Worm (Caenorhabditis elegans): ENCODE data around the gene R52.5.
"Not testable (repeated sequence)": the region's sequence is repeated elsewhere in the genome, so short reads cannot be mapped to it uniquely, and the experiment has no call there.

Gene R52.5

ce11 chrII:2109943-2110342, at the start of gene R52.5:
Gene R52.5, minus strand, starts transcription at chrII:2110043.
- TF ChIP-seq sem-4 (tag; optimal IDR thresholded peaks at IDR 0.05) (no peak), nhr-11 (tag; optimal IDR thresholded peaks at IDR 0.05) (no peak), peb-1 (tag; optimal IDR thresholded peaks at IDR 0.05) (no peak), ztf-1 (GFP tag; conservative IDR thresholded peaks at IDR 0.05) (no peak), mab-5 (tag; optimal IDR thresholded peaks at IDR 0.05) (no peak), nhr-23 (tag; optimal IDR thresholded peaks at IDR 0.05) (no peak), unc-62 (GFP tag; optimal IDR thresholded peaks at IDR 0.05) (no peak), mdl-1 (tag; optimal IDR thresholded peaks at IDR 0.05) (no peak)

- not testable (repeated sequence) for TF ChIP-seq mab-5, nhr-25, nhr-21 (tag; optimal IDR thresholded peaks at IDR 0.05)
Measured at ce11 chrII:2153708-2154107, 43.9 kb upstream of the R52.5 start, which contains the start of gene math-18. Gene math-18, plus strand, starts transcription at chrII:2154008.

- TF ChIP-seq fos-1 (tag; optimal IDR thresholded peaks at IDR 0.05) = peak; percentile 64
- no peak for TF ChIP-seq peb-1 (tag; optimal IDR thresholded peaks at IDR 0.05)
- no peak for TF ChIP-seq blmp-1 (tag; optimal IDR thresholded peaks at IDR 0.05; ENCODE audit: insufficient read depth)
- TF ChIP-seq nhr-10 (tag; optimal IDR thresholded peaks at IDR 0.05) = no peak
- no peak for TF ChIP-seq nhr-21 (tag; optimal IDR thresholded peaks at IDR 0.05)
- TF ChIP-seq R02D3.7 (tag; optimal IDR thresholded peaks at IDR 0.05) = no peak
Measured at ce11 chrII:2152455-2152854, 42.6 kb upstream of the R52.5 start.

ce11 chrII:2150485-2150985, 40.7 kb upstream of the R52.5 start, which contains the start of the genes C40A11.7 and C40A11.8:
Gene C40A11.7, minus strand, starts transcription at chrII:2150585.
Gene C40A11.8, minus strand, starts transcription at chrII:2150935.
- TF ChIP-seq elt-3 (tag; optimal IDR thresholded peaks at IDR 0.05) = no peak
- TF ChIP-seq egl-27 (tag; optimal IDR thresholded peaks at IDR 0.05) = no peak

ce11 chrII:2146900-2147375, 37.1 kb upstream of the R52.5 start, which contains the start of gene C40A11.2:
Gene C40A11.2, plus strand, starts transcription at chrII:2146950.
- TF ChIP-seq elt-3 (tag; optimal IDR thresholded peaks at IDR 0.05) (no peak), dmd-4 (tag; optimal IDR thresholded peaks at IDR 0.05) (no peak), Y55F3AM.14 (GFP tag; optimal IDR thresholded peaks at IDR 0.05) (no peak), nhr-11 (tag; optimal IDR thresholded peaks at IDR 0.05) (no peak), unc-39 (tag; optimal IDR thresholded peaks at IDR 0.05) (no peak), fos-1 (tag; optimal IDR thresholded peaks at IDR 0.05) (no peak)

ce11 chrII:2145566-2145965, 35.7 kb upstream of the R52.5 start, which contains the start of gene C40A11.6:
Gene C40A11.6, minus strand, starts transcription at chrII:2145666.
- TF ChIP-seq alr-1 (tag; optimal IDR thresholded peaks at IDR 0.05) (no peak), nhr-129 (tag; optimal IDR thresholded peaks at IDR 0.05) (no peak), ceh-16 (tag; optimal IDR thresholded peaks at IDR 0.05) (no peak), nhr-23 (tag; optimal IDR thresholded peaks at IDR 0.05) (no peak), egl-27 (tag; optimal IDR thresholded peaks at IDR 0.05) (no peak), sma-3 (GFP tag; optimal IDR thresholded peaks at IDR 0.05) (no peak), ztf-1 (GFP tag; conservative IDR thresholded peaks at IDR 0.05) (no peak), nhr-21 (tag; optimal IDR thresholded peaks at IDR 0.05) (no peak), F13H6.1 (tag; optimal IDR thresholded peaks at IDR 0.05) (no peak), mab-5 (tag; optimal IDR thresholded peaks at IDR 0.05) (no peak), ZK546.5 (tag; optimal IDR thresholded peaks at IDR 0.05) (no peak), Y55F3AM.14 (GFP tag; optimal IDR thresholded peaks at IDR 0.05) (no peak)

- TF ChIP-seq Y55F3AM.14 (GFP tag; optimal IDR thresholded peaks at IDR 0.05) (no peak), aly-2 (tag; optimal IDR thresholded peaks at IDR 0.05) (no peak)
Measured at ce11 chrII:2140817-2141216, 31.0 kb upstream of the R52.5 start, which contains the start of gene C40A11.3. Gene C40A11.3, plus strand, starts transcription at chrII:2141117.

- no peak for TF ChIP-seq mab-5 (tag; optimal IDR thresholded peaks at IDR 0.05)
- no peak for TF ChIP-seq zag-1 (tag; optimal IDR thresholded peaks at IDR 0.05)
- no peak for TF ChIP-seq nhr-129 (tag; optimal IDR thresholded peaks at IDR 0.05)
- no peak for TF ChIP-seq lin-39 (tag; optimal IDR thresholded peaks at IDR 0.05)
- TF ChIP-seq nhr-77 (tag; optimal IDR thresholded peaks at IDR 0.05) = no peak
- no peak for TF ChIP-seq alr-1 (tag; optimal IDR thresholded peaks at IDR 0.05)
- no peak for TF ChIP-seq elt-1 (tag; optimal IDR thresholded peaks at IDR 0.05)
- TF ChIP-seq mbf-1 (tag; optimal IDR thresholded peaks at IDR 0.05) = no peak
- TF ChIP-seq unc-62 (GFP tag; optimal IDR thresholded peaks at IDR 0.05) = no peak
- no peak for TF ChIP-seq dmd-4 (tag; optimal IDR thresholded peaks at IDR 0.05)
- TF ChIP-seq nhr-10 (tag; optimal IDR thresholded peaks at IDR 0.05) = no peak
- no peak for TF ChIP-seq sma-3 (GFP tag; optimal IDR thresholded peaks at IDR 0.05)
Measured at ce11 chrII:2138901-2139300, 29.1 kb upstream of the R52.5 start.

All from whole organism, L2 larva.